Worm (Caenorhabditis elegans) whole organism, L2 larva: Measurements from ENCODE around the gene magu-1.

Experiments
- C34F6.9 ChIP-seq: fragments of 150-350 bp; optimal IDR thresholded peaks from 2 replicates; lab custom pipeline; 2014; ENCODE audit warnings: missing biosample characterization, missing genetic modification characterization
- F13H6.1 ChIP-seq: sonication (generic microtip); optimal IDR thresholded peaks from 2 replicates; lab custom pipeline; 2016; ENCODE audit warnings: missing genetic modification characterization, missing compliant biosample characterization
- R02D3.7 ChIP-seq: fragments of 150-350 bp; optimal IDR thresholded peaks from 2 replicates; lab custom pipeline; 2014; ENCODE audit warnings: missing biosample characterization, missing genetic modification characterization
- Y55F3AM.14 ChIP-seq: fragments of 200-800 bp; sonication (Bioruptor generic); optimal IDR thresholded peaks from 2 replicates; lab custom pipeline; 2018; ENCODE audit warnings: mild to moderate bottlenecking, missing genetic modification characterization, missing compliant biosample characterization
- ZK546.5 ChIP-seq: sonication (generic microtip); optimal IDR thresholded peaks from 2 replicates; lab custom pipeline; 2017; ENCODE audit warnings: missing biosample characterization, missing genetic modification characterization
- alr-1 ChIP-seq: fragments of 150-350 bp; optimal IDR thresholded peaks from 2 replicates; lab custom pipeline; 2014; ENCODE audit warnings: missing biosample characterization, missing genetic modification characterization
- aly-2 ChIP-seq: fragments of 150-350 bp; optimal IDR thresholded peaks from 2 replicates; lab custom pipeline; 2014; ENCODE audit warnings: missing biosample characterization, missing genetic modification characterization
- ama-1 ChIP-seq: fragments of 150-350 bp; optimal IDR thresholded peaks from 2 replicates; lab custom pipeline; 2018; ENCODE audit warnings: inconsistent platforms
- blmp-1 ChIP-seq: sonication (generic microtip); optimal IDR thresholded peaks from 2 replicates; lab custom pipeline; 2017; ENCODE audit warnings: missing genetic modification characterization, mild to moderate bottlenecking, missing compliant biosample characterization, antibody characterized with exemption, moderate library complexity; ENCODE audit not compliant: insufficient read depth
- ceh-16 ChIP-seq: fragments of 150-350 bp; optimal IDR thresholded peaks from 2 replicates; lab custom pipeline; 2014; ENCODE audit warnings: missing biosample characterization, missing genetic modification characterization
- ceh-82 ChIP-seq: fragments of 150-350 bp; optimal IDR thresholded peaks from 2 replicates; lab custom pipeline; 2014; ENCODE audit warnings: missing biosample characterization, missing genetic modification characterization
- crh-2 ChIP-seq: sonication (generic microtip); optimal IDR thresholded peaks from 2 replicates; lab custom pipeline; 2017; ENCODE audit warnings: missing biosample characterization, missing genetic modification characterization
- dmd-4 ChIP-seq: sonication (generic microtip); optimal IDR thresholded peaks from 2 replicates; lab custom pipeline; 2017; ENCODE audit warnings: missing biosample characterization, missing genetic modification characterization
- egl-27 ChIP-seq: sonication (generic microtip); optimal IDR thresholded peaks from 3 replicates; lab custom pipeline; 2017; ENCODE audit warnings: missing biosample characterization, missing genetic modification reagents, missing genetic modification characterization
- elt-1 ChIP-seq: fragments of 150-350 bp; optimal IDR thresholded peaks from 2 replicates; lab custom pipeline; 2014; ENCODE audit warnings: missing biosample characterization, missing genetic modification characterization
- elt-3 ChIP-seq: sonication (generic microtip); optimal IDR thresholded peaks from 2 replicates; lab custom pipeline; 2017; ENCODE audit warnings: missing biosample characterization, missing genetic modification characterization
- fos-1 ChIP-seq: fragments of 150-350 bp; optimal IDR thresholded peaks from 2 replicates; lab custom pipeline; 2014; ENCODE audit warnings: missing biosample characterization, missing genetic modification characterization
- gmeb-1 ChIP-seq: fragments of 150-350 bp; optimal IDR thresholded peaks from 2 replicates; lab custom pipeline; 2014; ENCODE audit warnings: missing biosample characterization, missing genetic modification characterization
- lin-11 ChIP-seq: fragments of 150-350 bp; sonication (generic microtip); optimal IDR thresholded peaks from 2 replicates; lab custom pipeline; 2014; ENCODE audit warnings: missing biosample characterization, missing genetic modification characterization, inconsistent platforms, mixed read lengths
- lin-13 ChIP-seq: fragments of 150-350 bp; optimal IDR thresholded peaks from 2 replicates; lab custom pipeline; 2014; ENCODE audit warnings: missing biosample characterization, missing genetic modification reagents, missing genetic modification characterization
- lin-39 ChIP-seq: fragments of 150-350 bp; optimal IDR thresholded peaks from 2 replicates; lab custom pipeline; 2014; ENCODE audit warnings: missing biosample characterization, missing genetic modification reagents, missing genetic modification characterization
- lsy-2 ChIP-seq, 2 experiments: fragments of 150-350 bp in 1 of 2; sonication (generic microtip) in 1 of 2; optimal IDR thresholded peaks; 2 replicates each; lab custom pipeline; 2014 to 2017; ENCODE audit warnings: missing biosample characterization in 2 of 2, missing genetic modification characterization in 2 of 2
- mab-5 ChIP-seq: fragments of 150-350 bp; optimal IDR thresholded peaks from 2 replicates; lab custom pipeline; 2014; ENCODE audit warnings: missing biosample characterization, missing genetic modification characterization
- mbf-1 ChIP-seq: sonication (generic microtip); optimal IDR thresholded peaks from 2 replicates; lab custom pipeline; 2017; ENCODE audit warnings: missing biosample characterization, missing genetic modification characterization
- mdl-1 ChIP-seq, 2 experiments: fragments of 150-350 bp in 1 of 2; sonication (generic microtip) in 1 of 2; optimal IDR thresholded peaks; 2 replicates each; lab custom pipeline; 2017; ENCODE audit warnings: missing biosample characterization in 2 of 2, missing genetic modification characterization in 2 of 2
- nhr-10 ChIP-seq: sonication (generic microtip); optimal IDR thresholded peaks from 2 replicates; lab custom pipeline; 2017; ENCODE audit warnings: missing biosample characterization, missing genetic modification characterization
- nhr-11 ChIP-seq: fragments of 150-350 bp; optimal IDR thresholded peaks from 2 replicates; lab custom pipeline; 2014; ENCODE audit warnings: missing biosample characterization, missing genetic modification characterization
- nhr-12 ChIP-seq: fragments of 150-350 bp; optimal IDR thresholded peaks from 2 replicates; lab custom pipeline; 2014; ENCODE audit warnings: missing biosample characterization, missing genetic modification characterization
- nhr-129 ChIP-seq: fragments of 150-350 bp; optimal IDR thresholded peaks from 2 replicates; lab custom pipeline; 2014; ENCODE audit warnings: missing biosample characterization, missing genetic modification characterization
- nhr-21 ChIP-seq: fragments of 150-350 bp; optimal IDR thresholded peaks from 2 replicates; lab custom pipeline; 2014; ENCODE audit warnings: missing biosample characterization, missing genetic modification characterization
- nhr-23 ChIP-seq: fragments of 150-350 bp; optimal IDR thresholded peaks from 2 replicates; lab custom pipeline; 2014; ENCODE audit warnings: missing biosample characterization, missing genetic modification reagents, missing genetic modification characterization
- nhr-237 ChIP-seq: fragments of 150-350 bp; optimal IDR thresholded peaks from 2 replicates; lab custom pipeline; 2014; ENCODE audit warnings: missing biosample characterization, missing genetic modification characterization
- nhr-25 ChIP-seq: fragments of 150-350 bp; sonication (generic microtip); optimal IDR thresholded peaks from 3 replicates; lab custom pipeline; 2014; ENCODE audit warnings: missing biosample characterization, missing genetic modification characterization
- nhr-6 ChIP-seq: fragments of 150-350 bp; optimal IDR thresholded peaks from 2 replicates; lab custom pipeline; 2014; ENCODE audit warnings: missing biosample characterization, missing genetic modification characterization
- nhr-77 ChIP-seq: fragments of 150-350 bp; optimal IDR thresholded peaks from 2 replicates; lab custom pipeline; 2014; ENCODE audit warnings: missing biosample characterization, missing genetic modification characterization
- peb-1 ChIP-seq: fragments of 150-350 bp; optimal IDR thresholded peaks from 2 replicates; lab custom pipeline; 2014; ENCODE audit warnings: missing biosample characterization, missing genetic modification characterization
- sem-4 ChIP-seq: fragments of 150-350 bp; optimal IDR thresholded peaks from 2 replicates; lab custom pipeline; 2014; ENCODE audit warnings: missing biosample characterization, missing genetic modification reagents, missing genetic modification characterization
- skn-1 ChIP-seq: sonication (generic microtip); optimal IDR thresholded peaks from 2 replicates; lab custom pipeline; 2017; ENCODE audit warnings: missing biosample characterization, missing genetic modification characterization
- sma-3 ChIP-seq: sonication (generic microtip); optimal IDR thresholded peaks from 2 replicates; lab custom pipeline; 2016; ENCODE audit warnings: missing genetic modification reagents, missing genetic modification characterization, missing compliant biosample characterization
- sma-9 ChIP-seq, 2 experiments: fragments of 150-350 bp in 1 of 2; sonication (generic microtip) in 1 of 2; optimal IDR thresholded peaks; 2 replicates each; lab custom pipeline; 2014 to 2016; ENCODE audit warnings: missing genetic modification characterization in 2 of 2, mild to moderate bottlenecking in 1 of 2, missing biosample characterization in 1 of 2, missing compliant biosample characterization in 1 of 2, missing genetic modification reagents in 1 of 2, moderate library complexity in 1 of 2
- snpc-4 ChIP-seq: fragments of 150-350 bp; optimal IDR thresholded peaks from 2 replicates; lab custom pipeline; 2014; ENCODE audit warnings: missing biosample characterization, missing genetic modification characterization
- unc-39 ChIP-seq: fragments of 150-350 bp; optimal IDR thresholded peaks from 2 replicates; lab custom pipeline; 2014; ENCODE audit warnings: missing biosample characterization, missing genetic modification characterization
- unc-55 ChIP-seq: fragments of 150-350 bp; sonication (generic microtip); optimal IDR thresholded peaks from 3 replicates; lab custom pipeline; 2014; ENCODE audit warnings: missing biosample characterization, missing genetic modification reagents, missing genetic modification characterization
- unc-62 ChIP-seq: fragments of 150-350 bp; optimal IDR thresholded peaks from 2 replicates; lab custom pipeline; 2014; ENCODE audit warnings: missing biosample characterization, missing genetic modification reagents, missing genetic modification characterization
- zag-1 ChIP-seq: fragments of 150-350 bp; optimal IDR thresholded peaks from 2 replicates; lab custom pipeline; 2014; ENCODE audit warnings: missing biosample characterization, missing genetic modification characterization
- ztf-1 ChIP-seq: fragments of 200-800 bp; sonication (Bioruptor generic); conservative IDR thresholded peaks from 2 replicates; pipeline ENCODE4 v1.3.6; 2022; ENCODE audit warnings: missing genetic modification characterization, missing compliant biosample characterization
- ztf-11 ChIP-seq: sonication (generic microtip); optimal IDR thresholded peaks from 2 replicates; lab custom pipeline; 2017; ENCODE audit warnings: missing biosample characterization, missing genetic modification characterization
- ztf-4 ChIP-seq: fragments of 150-350 bp; optimal IDR thresholded peaks from 2 replicates; lab custom pipeline; 2014; ENCODE audit warnings: missing biosample characterization, missing genetic modification characterization

The magu-1 gene

DNA sequence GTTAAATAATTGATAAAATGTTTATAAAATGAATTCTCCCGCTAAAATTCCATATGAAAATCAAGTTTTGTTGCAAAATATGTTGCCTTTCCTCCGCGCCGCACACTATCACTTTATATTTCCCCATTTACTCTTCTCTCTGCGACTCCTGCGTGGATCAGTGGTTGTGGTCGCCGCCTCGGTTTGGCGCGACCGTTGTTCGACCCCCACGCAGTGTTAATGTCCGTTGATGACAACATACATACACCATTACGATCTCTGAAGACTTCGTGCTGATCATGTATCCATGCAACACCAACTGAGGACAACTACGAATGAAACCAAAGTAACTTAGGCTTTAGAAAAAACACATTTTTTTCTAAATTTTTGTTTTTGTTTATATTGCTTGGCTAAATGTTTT is 31.1 kb upstream of the magu-1 start:
- no peak for TF ChIP-seq unc-39 (tag; lab: Kevin White, UChicago)
- no peak for TF ChIP-seq unc-62 (GFP tag; lab: Kevin White, UChicago)
- no peak for TF ChIP-seq nhr-237
- TF ChIP-seq skn-1 (tag; lab: Kevin White, UChicago): no peak
- no peak for TF ChIP-seq alr-1 (tag; lab: Kevin White, UChicago)
- peak; percentile 23 for TF ChIP-seq nhr-11
- TF ChIP-seq F13H6.1: peak; percentile 72
- no peak for TF ChIP-seq elt-1
- TF ChIP-seq elt-3 (tag; lab: Kevin White, UChicago): no peak
- no peak for TF ChIP-seq mbf-1 (tag; lab: Kevin White, UChicago)
- TF ChIP-seq C34F6.9 (tag; lab: Kevin White, UChicago): peak; percentile 45
- peak; percentile 47 for TF ChIP-seq nhr-6
- no peak for TF ChIP-seq ztf-1
- TF ChIP-seq sma-3 (GFP tag; lab: Kevin White, UChicago): peak; percentile 78
- TF ChIP-seq peb-1: no peak
- TF ChIP-seq aly-2 (tag; lab: Kevin White, UChicago): no peak
- TF ChIP-seq ZK546.5 (tag; lab: Kevin White, UChicago): no peak
- no peak for TF ChIP-seq ceh-16 (tag; lab: Kevin White, UChicago)
- TF ChIP-seq lsy-2 (tag; optimal IDR thresholded peaks at IDR 0.05; lab: Kevin White, UChicago): peak in 1 of 2 experiments; percentile 51
- TF ChIP-seq sem-4 (tag; lab: Kevin White, UChicago): no peak
- TF ChIP-seq nhr-23 (tag; lab: Kevin White, UChicago): no peak
- TF ChIP-seq nhr-12 (tag; lab: Kevin White, UChicago): no peak
- TF ChIP-seq R02D3.7: no peak
- TF ChIP-seq mab-5 (tag; lab: Kevin White, UChicago): peak; percentile 49
- TF ChIP-seq egl-27 (tag; lab: Kevin White, UChicago): peak; percentile 63
- TF ChIP-seq ama-1 (lab: Kevin White, UChicago): no peak
- TF ChIP-seq gmeb-1: peak; percentile 67
- peak; percentile 72 for TF ChIP-seq Y55F3AM.14 (GFP tag; lab: Kevin White, UChicago)
- TF ChIP-seq nhr-10 (tag; lab: Kevin White, UChicago): no peak
- TF ChIP-seq crh-2 (tag; lab: Kevin White, UChicago): peak; percentile 81
- TF ChIP-seq nhr-21 (tag; lab: Kevin White, UChicago): peak; percentile 78
- no peak for TF ChIP-seq ztf-4
- TF ChIP-seq ceh-82 (tag; lab: Kevin White, UChicago): no peak
- no peak for TF ChIP-seq ztf-11
- TF ChIP-seq fos-1 (tag; lab: Kevin White, UChicago): peak; percentile 85
- TF ChIP-seq nhr-77 (tag; lab: Kevin White, UChicago): no peak
- TF ChIP-seq blmp-1 (tag; lab: Kevin White, UChicago): no peak
- TF ChIP-seq nhr-25 (tag; lab: Kevin White, UChicago): no peak
- TF ChIP-seq mdl-1 (tag; optimal IDR thresholded peaks at IDR 0.05; lab: Kevin White, UChicago): peak in 1 of 2 experiments; percentile 18
- TF ChIP-seq dmd-4 (tag; lab: Kevin White, UChicago): no peak
- no peak for TF ChIP-seq zag-1
- peak; percentile 73 for TF ChIP-seq unc-55
- peak; percentile 77 for TF ChIP-seq lin-11 (tag; lab: Kevin White, UChicago)
- TF ChIP-seq lin-13 (GFP tag; lab: Kevin White, UChicago): no peak
- TF ChIP-seq lin-39: no peak
- no peak for TF ChIP-seq sma-9 (GFP tag; optimal IDR thresholded peaks at IDR 0.05; lab: Kevin White, UChicago)
- no peak for TF ChIP-seq sma-9 (tag; optimal IDR thresholded peaks at IDR 0.05; lab: Kevin White, UChicago)
- TF ChIP-seq nhr-129 (tag; lab: Kevin White, UChicago): peak; percentile 84
- TF ChIP-seq snpc-4: no peak
